Fruit fly (Drosophila melanogaster) whole organism: Measurements from ENCODE around the gene ergic53.

Experiments used
- CG8478 ChIP-seq: fragments of >200 bp; optimal IDR thresholded peaks from 2 replicates; lab custom pipeline; 2018; ENCODE audit warnings: inconsistent platforms
- Dll ChIP-seq: fragments of >200 bp; optimal IDR thresholded peaks from 2 replicates; lab custom pipeline; 2017
- pan ChIP-seq: fragments of >200 bp; optimal IDR thresholded peaks from 2 replicates; lab custom pipeline; 2017
- psq ChIP-seq: fragments of >200 bp; optimal IDR thresholded peaks from 2 replicates; lab custom pipeline; 2017
- usp ChIP-seq: fragments of >200 bp; optimal IDR thresholded peaks from 2 replicates; lab custom pipeline; 2017; ENCODE audit warnings: missing biosample characterization, missing genetic modification characterization, mixed read lengths

DNA sequence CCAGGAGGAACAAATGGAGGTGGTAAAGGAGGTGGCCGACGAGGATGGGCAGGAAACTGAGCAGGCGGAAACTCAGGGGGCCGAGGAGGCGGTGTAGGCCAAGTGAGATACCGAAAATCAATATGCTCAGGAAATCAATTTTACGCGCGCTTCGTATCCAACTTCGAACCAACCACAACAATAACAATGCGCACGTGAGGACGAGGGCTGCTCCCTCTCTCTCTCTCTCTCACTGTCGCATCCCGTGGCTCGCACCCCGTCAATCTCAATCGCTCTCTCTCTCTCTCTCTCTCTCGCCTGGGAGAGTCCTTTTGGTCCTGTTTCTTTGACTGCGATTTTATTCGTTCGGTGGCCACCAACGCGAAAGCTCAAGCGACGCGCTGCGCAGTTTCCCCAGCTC is 22.3 kb upstream of the ergic53 start, which contains the start of gene CG6765:
- TF ChIP-seq pan (lab: Kevin White, UChicago) (no peak), psq (lab: Kevin White, UChicago) (no peak), CG8478 (lab: Kevin White, UChicago) (no peak), usp (GFP tag; lab: Kevin White, UChicago) (no peak), Dll (lab: Kevin White, UChicago) (no peak)
